Worm (Caenorhabditis elegans): Measurements from ENCODE around the gene elt-3.
A peak's percentile ranks its signal among the peaks of the same experiment; 100 is the strongest.

elt-3 gene

ce11 chrX:13917121-13917755 is 17.4 kb upstream of the elt-3 start, which contains the start of gene ekl-5:
ekl-5 (minus strand) TSS chrX:13917171.
- TF ChIP-seq ceh-28 (tag; optimal IDR thresholded peaks at IDR 0.05) (peak; percentile 48), ceh-44 (GFP tag; IDR thresholded peaks at IDR 0.05) (no peak), lin-39 (tag; optimal IDR thresholded peaks at IDR 0.05) (no peak), arid-1 (GFP tag; conservative IDR thresholded peaks at IDR 0.05) (no peak), skn-1 (tag; optimal IDR thresholded peaks at IDR 0.05) (no peak), lsy-2 (tag; optimal IDR thresholded peaks at IDR 0.05) (peak in 1 of 2 experiments; percentile 70), sdz-12 (GFP tag; optimal IDR thresholded peaks at IDR 0.05) (no peak), dmd-9 (GFP tag; IDR thresholded peaks at IDR 0.05) (no peak), lin-1 (GFP tag; IDR thresholded peaks at IDR 0.05) (peak; percentile 59; the same call in 1 of the 2 replicates), dve-1 (tag; optimal IDR thresholded peaks at IDR 0.05; ENCODE audit: insufficient read depth) (peak; percentile 76), mep-1 (tag; optimal IDR thresholded peaks at IDR 0.05) (peak; percentile 63), ces-1 (GFP tag; optimal IDR thresholded peaks at IDR 0.05) (no peak), zfp-3 (GFP tag; conservative IDR thresholded peaks at IDR 0.05) (no peak), ZK337.2 (GFP tag; IDR thresholded peaks at IDR 0.05) (no peak), ztf-7 (tag; optimal IDR thresholded peaks at IDR 0.05) (no peak), nhr-102 (tag; optimal IDR thresholded peaks at IDR 0.05) (no peak), vab-7 (GFP tag; IDR thresholded peaks at IDR 0.05) (no peak), daf-8 (GFP tag; IDR thresholded peaks at IDR 0.05) (no peak), pqm-1 (tag; optimal IDR thresholded peaks at IDR 0.05) (peak; percentile 23), duxl-1 (tag; optimal IDR thresholded peaks at IDR 0.05; ENCODE audit: poor library complexity) (peak; percentile 27), hif-1 (tag; optimal IDR thresholded peaks at IDR 0.05) (peak in 1 of 2 experiments; percentile 43), hmg-1.1 (GFP tag; IDR thresholded peaks at IDR 0.05) (peak; percentile 82), set-16 (GFP tag; IDR thresholded peaks at IDR 0.05) (no peak), saeg-2 (GFP tag; IDR thresholded peaks at IDR 0.05) (no peak), hlh-30 (tag; optimal IDR thresholded peaks at IDR 0.05; ENCODE audit: insufficient read depth) (peak; percentile 47), T26A8.4 (GFP tag; IDR thresholded peaks at IDR 0.05) (no peak), rbr-2 (tag; optimal IDR thresholded peaks at IDR 0.05) (peak; percentile 64), aha-1 (tag) (peak; percentile 78), nhr-25 (tag; optimal IDR thresholded peaks at IDR 0.05; ENCODE audit: borderline replicate concordance, insufficient read depth) (no peak), dpl-1 (GFP tag; optimal IDR thresholded peaks at IDR 0.05) (peak; percentile 26), php-3 (GFP tag; IDR thresholded peaks at IDR 0.05) (no peak), unc-62 (GFP tag; optimal IDR thresholded peaks at IDR 0.05 in 1 of 2) (peak in 1 of 2 experiments; percentile 77), unc-62 (tag; optimal IDR thresholded peaks at IDR 0.05) (no peak), nhr-77 (tag; optimal IDR thresholded peaks at IDR 0.05) (peak; percentile 10), pha-4 (GFP tag; IDR thresholded peaks at IDR 0.05) (no peak), pha-4 (tag; optimal IDR thresholded peaks at IDR 0.05) (peak; percentile 77), Y75B8A.6 (GFP tag; IDR thresholded peaks at IDR 0.05) (no peak), daf-16 (GFP tag; optimal IDR thresholded peaks at IDR 0.05) (peak in 1 of 2 experiments; percentile 47), daf-16 (tag; optimal IDR thresholded peaks at IDR 0.05) (peak; percentile 32), D1046.2 (GFP tag; IDR thresholded peaks at IDR 0.05) (no peak), F37D6.2 (tag; optimal IDR thresholded peaks at IDR 0.05) (no peak), dmd-6 (GFP tag; IDR thresholded peaks at IDR 0.05) (peak; percentile 54), F44E2.7 (GFP tag; IDR thresholded peaks at IDR 0.05) (no peak), fos-1 (tag; optimal IDR thresholded peaks at IDR 0.05) (no peak), tra-1 (GFP tag; IDR thresholded peaks at IDR 0.05) (no peak), spr-1 (tag; optimal IDR thresholded peaks at IDR 0.05) (peak; percentile 17), nhr-41 (GFP tag; IDR thresholded peaks at IDR 0.05) (no peak), nhr-11 (tag; optimal IDR thresholded peaks at IDR 0.05) (peak; percentile 85), nhr-10 (tag; optimal IDR thresholded peaks at IDR 0.05) (no peak), ctbp-1 (GFP tag; IDR thresholded peaks at IDR 0.05) (no peak), nhr-6 (tag; optimal IDR thresholded peaks at IDR 0.05) (peak; percentile 73)

Data from whole organism, L4 larva.